ENCODE assay signal across 2 worm cellular contexts in the genomic region with DNA sequence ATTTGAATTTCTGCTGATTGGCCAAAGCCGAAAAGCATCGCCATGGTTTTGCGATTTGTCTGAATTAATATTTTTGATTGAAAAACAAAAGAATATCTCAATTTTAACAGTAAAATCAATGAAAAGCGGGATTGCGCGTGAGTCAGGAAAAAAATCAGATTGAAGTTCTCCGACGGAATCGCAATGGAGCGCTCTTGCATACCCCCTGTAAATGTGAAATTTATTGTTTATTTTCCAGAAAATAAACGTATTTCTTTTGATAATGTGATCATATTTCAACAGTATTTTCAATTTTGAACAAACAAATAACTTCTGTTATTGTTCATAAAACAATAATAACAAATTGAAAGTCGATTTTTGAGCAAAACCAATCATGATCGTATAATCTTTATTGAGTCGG.
TF ChIP-seq lines count a peak whose summit lies in the region.

A gene (minus strand): TSS at position 200 of the 400 bp plus-strand sequence.

TF ChIP-seq in whole organism, L1 larva, 84 proteins besides CTCF, POLR2A, EP300 and RAD21 (continued from another document):
- TF ChIP-seq nhr-237 (tag; optimal IDR thresholded peaks at IDR 0.05; lab: Kevin White, UChicago) (no peak), lin-39 (tag; optimal IDR thresholded peaks at IDR 0.05; lab: Kevin White, UChicago) (no peak), lir-3 (tag; optimal IDR thresholded peaks at IDR 0.05; lab: Kevin White, UChicago; ENCODE audit: poor library complexity) (no peak), elt-3 (tag; optimal IDR thresholded peaks at IDR 0.05; lab: Kevin White, UChicago) (no peak), lin-35 (GFP tag; optimal IDR thresholded peaks at IDR 0.05; lab: Kevin White, UChicago) (peak; percentile 20 to 39), F16B12.6 (tag; optimal IDR thresholded peaks at IDR 0.05; lab: Kevin White, UChicago) (peak; percentile 3), lin-14 (GFP tag; optimal IDR thresholded peaks at IDR 0.05; lab: Kevin White, UChicago) (peak; percentile 39), ceh-82 (tag; optimal IDR thresholded peaks at IDR 0.05; lab: Kevin White, UChicago) (no peak), nhr-71 (tag; optimal IDR thresholded peaks at IDR 0.05; lab: Kevin White, UChicago) (peak; percentile 37), xbp-1 (tag; optimal IDR thresholded peaks at IDR 0.05; lab: Kevin White, UChicago) (peak; percentile 22), blmp-1 (tag; optimal IDR thresholded peaks at IDR 0.05; lab: Kevin White, UChicago) (peak; percentile 9), lsy-2 (tag; optimal IDR thresholded peaks at IDR 0.05; lab: Kevin White, UChicago) (peak; percentile 32 to 55), zag-1 (tag; optimal IDR thresholded peaks at IDR 0.05; lab: Kevin White, UChicago) (no peak), nhr-47 (tag; optimal IDR thresholded peaks at IDR 0.05; lab: Kevin White, UChicago) (peak; percentile 2), nhr-90 (tag; optimal IDR thresholded peaks at IDR 0.05; lab: Kevin White, UChicago; ENCODE audit: poor library complexity) (no peak), nhr-11 (tag; optimal IDR thresholded peaks at IDR 0.05; lab: Kevin White, UChicago) (no peak), nhr-12 (tag; optimal IDR thresholded peaks at IDR 0.05; lab: Kevin White, UChicago) (no peak), ztf-4 (tag; optimal IDR thresholded peaks at IDR 0.05; lab: Kevin White, UChicago) (no peak), nhr-84 (tag; optimal IDR thresholded peaks at IDR 0.05; lab: Kevin White, UChicago) (no peak), mep-1 (tag; optimal IDR thresholded peaks at IDR 0.05; lab: Kevin White, UChicago) (peak; percentile 37), snu-23 (GFP tag; optimal IDR thresholded peaks at IDR 0.05; lab: Kevin White, UChicago) (peak; percentile 33), C34B4.2 (tag; optimal IDR thresholded peaks at IDR 0.05; lab: Kevin White, UChicago) (no peak), ets-5 (GFP tag; IDR thresholded peaks at IDR 0.05; lab: Robert Waterston, UW) (no peak)

TF ChIP-seq in whole organism, L4 larva, 104 proteins besides CTCF, POLR2A, EP300 and RAD21 (continued from another document):
- TF ChIP-seq spr-3 (GFP tag; optimal IDR thresholded peaks at IDR 0.05; lab: Kevin White, UChicago) (no peak), nhr-48 (tag; optimal IDR thresholded peaks at IDR 0.05; lab: Kevin White, UChicago) (no peak), ama-1 (optimal IDR thresholded peaks at IDR 0.05; lab: Kevin White, UChicago) (peak; percentile 26), lin-1 (GFP tag; IDR thresholded peaks at IDR 0.05; lab: Robert Waterston, UW) (no peak), zag-1 (tag; optimal IDR thresholded peaks at IDR 0.05; lab: Kevin White, UChicago) (no peak), ZK546.5 (tag; optimal IDR thresholded peaks at IDR 0.05; lab: Kevin White, UChicago) (no peak), php-3 (GFP tag; IDR thresholded peaks at IDR 0.05; lab: Robert Waterston, UW) (no peak), lin-39 (tag; optimal IDR thresholded peaks at IDR 0.05; lab: Kevin White, UChicago) (no peak), mep-1 (tag; optimal IDR thresholded peaks at IDR 0.05; lab: Kevin White, UChicago) (peak; percentile 14), skn-1 (tag; optimal IDR thresholded peaks at IDR 0.05; lab: Kevin White, UChicago) (no peak), vab-7 (GFP tag; IDR thresholded peaks at IDR 0.05; lab: Robert Waterston, UW) (no peak), ceh-20 (GFP tag; IDR thresholded peaks at IDR 0.05; lab: Robert Waterston, UW) (no peak), saeg-2 (GFP tag; IDR thresholded peaks at IDR 0.05; lab: Robert Waterston, UW) (no peak), unc-130 (GFP tag; optimal IDR thresholded peaks at IDR 0.05; lab: Kevin White, UChicago) (no peak), nhr-11 (tag; optimal IDR thresholded peaks at IDR 0.05; lab: Kevin White, UChicago) (no peak), attf-4 (tag; optimal IDR thresholded peaks at IDR 0.05; lab: Kevin White, UChicago) (no peak), rbr-2 (tag; optimal IDR thresholded peaks at IDR 0.05; lab: Kevin White, UChicago) (no peak), T20F7.1 (GFP tag; optimal IDR thresholded peaks at IDR 0.05; lab: Kevin White, UChicago) (no peak), egl-43 (GFP tag; IDR thresholded peaks at IDR 0.05; lab: Robert Waterston, UW) (no peak), lin-13 (GFP tag; optimal IDR thresholded peaks at IDR 0.05; lab: Kevin White, UChicago) (no peak), dmd-8 (GFP tag; IDR thresholded peaks at IDR 0.05; lab: Robert Waterston, UW) (no peak), hlh-30 (tag; optimal IDR thresholded peaks at IDR 0.05; lab: Kevin White, UChicago; ENCODE audit: insufficient read depth) (peak; percentile 22), daf-19 (GFP tag; conservative IDR thresholded peaks at IDR 0.05; lab: Robert Waterston, UW) (no peak), zfp-3 (GFP tag; conservative IDR thresholded peaks at IDR 0.05; lab: Robert Waterston, UW) (no peak), nhr-76 (tag; optimal IDR thresholded peaks at IDR 0.05; lab: Kevin White, UChicago) (no peak), zfp-2 (tag; optimal IDR thresholded peaks at IDR 0.05; lab: Kevin White, UChicago) (no peak), nhr-25 (tag; optimal IDR thresholded peaks at IDR 0.05; lab: Kevin White, UChicago; ENCODE audit: borderline replicate concordance, insufficient read depth) (no peak), daf-8 (GFP tag; IDR thresholded peaks at IDR 0.05; lab: Robert Waterston, UW) (no peak), mdt-29 (GFP tag; IDR thresholded peaks at IDR 0.05; lab: Robert Waterston, UW) (no peak), daf-12 (tag; optimal IDR thresholded peaks at IDR 0.05; lab: Kevin White, UChicago) (no peak), mxl-2 (GFP tag; conservative IDR thresholded peaks at IDR 0.05; lab: Robert Waterston, UW) (no peak), aly-2 (tag; optimal IDR thresholded peaks at IDR 0.05; lab: Kevin White, UChicago) (no peak), egl-27 (tag; optimal IDR thresholded peaks at IDR 0.05; lab: Kevin White, UChicago) (no peak), arid-1 (GFP tag; conservative IDR thresholded peaks at IDR 0.05; lab: Robert Waterston, UW) (no peak), mes-2 (tag; optimal IDR thresholded peaks at IDR 0.05; lab: Kevin White, UChicago; ENCODE audit: poor library complexity, severe bottlenecking) (peak; percentile 26), ceh-82 (tag; optimal IDR thresholded peaks at IDR 0.05; lab: Kevin White, UChicago) (no peak), lin-38 (GFP tag; IDR thresholded peaks at IDR 0.05; lab: Robert Waterston, UW) (peak; percentile 92)
